Fruit fly (Drosophila melanogaster) whole organism, embryonic: ENCODE data around the gene CG10116.

Experiments used
- Adf1 ChIP-seq: fragments of 200-800 bp; sonication (Bioruptor generic); IDR thresholded peaks from 2 replicates; pipeline ENCODE4 v1.3.6; 2022; ENCODE audit warnings: missing biosample characterization, missing genetic modification characterization
- Bdp1 ChIP-seq: fragments of 200-800 bp; sonication (Bioruptor generic); optimal IDR thresholded peaks from 3 replicates; lab custom pipeline; 2016; ENCODE audit warnings: missing biosample characterization, missing genetic modification characterization
- Blimp-1 ChIP-seq: fragments of 200-800 bp; sonication (Bioruptor generic); optimal IDR thresholded peaks from 3 replicates; lab custom pipeline; 2018; ENCODE audit warnings: missing biosample characterization, missing genetic modification characterization, mild to moderate bottlenecking, moderate library complexity, missing genetic modification reagents
- C15 ChIP-seq: fragments of 200-800 bp; sonication (Bioruptor generic); IDR thresholded peaks from 3 replicates; pipeline ENCODE4 v1.3.6; 2022; ENCODE audit warnings: missing biosample characterization, missing genetic modification characterization
- CG10979 ChIP-seq: fragments of 200-800 bp; sonication (Bioruptor generic); optimal IDR thresholded peaks from 2 replicates; lab custom pipeline; 2018; ENCODE audit warnings: missing biosample characterization, mild to moderate bottlenecking, missing genetic modification characterization, moderate library complexity
- CG12769 ChIP-seq: fragments of 200-800 bp; sonication (Bioruptor generic); optimal IDR thresholded peaks from 2 replicates; lab custom pipeline; 2019; ENCODE audit warnings: missing biosample characterization, mild to moderate bottlenecking, missing genetic modification characterization, moderate library complexity
- CG13424 ChIP-seq: fragments of 200-800 bp; sonication (Bioruptor generic); optimal IDR thresholded peaks from 2 replicates; lab custom pipeline; 2019; ENCODE audit warnings: missing biosample characterization, mild to moderate bottlenecking, missing genetic modification characterization, moderate library complexity
- CG14965 ChIP-seq: fragments of 200-800 bp; sonication (Bioruptor generic); optimal IDR thresholded peaks from 2 replicates; lab custom pipeline; 2016; ENCODE audit warnings: missing biosample characterization, missing genetic modification characterization, borderline replicate concordance
- CG15073 ChIP-seq: fragments of 200-800 bp; sonication (Bioruptor generic); optimal IDR thresholded peaks from 2 replicates; lab custom pipeline; 2016; ENCODE audit warnings: missing biosample characterization, missing genetic modification characterization
- CG17385 ChIP-seq: fragments of 200-800 bp; sonication (Bioruptor generic); optimal IDR thresholded peaks from 3 replicates; lab custom pipeline; 2018; ENCODE audit warnings: missing biosample characterization, mild to moderate bottlenecking, missing genetic modification characterization
- CG17612 ChIP-seq: fragments of 200-800 bp; sonication (Bioruptor generic); IDR thresholded peaks from 2 replicates; pipeline ENCODE4 v1.3.6; 2022; ENCODE audit warnings: missing biosample characterization, missing genetic modification characterization
- CG17802 ChIP-seq: fragments of 200-800 bp; sonication (Bioruptor generic); optimal IDR thresholded peaks from 2 replicates; lab custom pipeline; 2018; ENCODE audit warnings: missing biosample characterization, mild to moderate bottlenecking, missing genetic modification characterization, moderate library complexity
- CG18476 ChIP-seq: fragments of 200-800 bp; sonication (Bioruptor generic); optimal IDR thresholded peaks from 2 replicates; lab custom pipeline; 2016; ENCODE audit warnings: missing biosample characterization, mild to moderate bottlenecking, missing genetic modification characterization
- CG2678 ChIP-seq: fragments of 200-800 bp; sonication (Bioruptor generic); optimal IDR thresholded peaks from 3 replicates; lab custom pipeline; 2019; ENCODE audit warnings: missing biosample characterization, mild to moderate bottlenecking, missing genetic modification characterization, moderate library complexity
- CG42726 ChIP-seq: fragments of 200-800 bp; sonication (Bioruptor generic); IDR thresholded peaks from 2 replicates; pipeline ENCODE4 v1.3.6; 2022; ENCODE audit warnings: missing biosample characterization, missing genetic modification characterization; ENCODE audit not compliant: partially characterized antibody
- CG4820 ChIP-seq: fragments of 200-800 bp; sonication (Bioruptor generic); optimal IDR thresholded peaks from 3 replicates; lab custom pipeline; 2016; ENCODE audit warnings: missing biosample characterization, missing genetic modification characterization
- CG4854 ChIP-seq: fragments of 200-800 bp; sonication (Bioruptor generic); optimal IDR thresholded peaks from 2 replicates; lab custom pipeline; 2016; ENCODE audit warnings: missing biosample characterization, missing genetic modification characterization, inconsistent platforms
- CG6272 ChIP-seq: fragments of 200-800 bp; sonication (Bioruptor generic); IDR thresholded peaks from 2 replicates; pipeline ENCODE4 v1.3.6; 2022; ENCODE audit warnings: missing biosample characterization, missing genetic modification characterization
- CG6791 ChIP-seq: fragments of 200-800 bp; sonication (Bioruptor generic); IDR thresholded peaks from 3 replicates; pipeline ENCODE4 v1.3.6; 2022; ENCODE audit warnings: missing biosample characterization, missing genetic modification characterization; ENCODE audit not compliant: partially characterized antibody
- CG7556 ChIP-seq: fragments of 200-800 bp; sonication (Bioruptor generic); optimal IDR thresholded peaks from 2 replicates; lab custom pipeline; 2017; ENCODE audit warnings: missing biosample characterization, mild to moderate bottlenecking, missing genetic modification characterization
- CG8478 ChIP-seq: fragments of >200 bp; optimal IDR thresholded peaks from 2 replicates; lab custom pipeline; 2018
- CG9437 ChIP-seq: fragments of 200-800 bp; sonication (Bioruptor generic); optimal IDR thresholded peaks from 2 replicates; lab custom pipeline; 2018; ENCODE audit warnings: missing biosample characterization, mild to moderate bottlenecking, missing genetic modification characterization
- CG9609 ChIP-seq: fragments of 200-800 bp; sonication (Bioruptor generic); optimal IDR thresholded peaks from 3 replicates; lab custom pipeline; 2016; ENCODE audit warnings: missing biosample characterization, missing genetic modification characterization
- CoRest ChIP-seq: fragments of 200-800 bp; sonication (Bioruptor generic); optimal IDR thresholded peaks from 3 replicates; lab custom pipeline; 2018; ENCODE audit warnings: missing biosample characterization, mild to moderate bottlenecking, missing genetic modification characterization, moderate library complexity
- CrebB ChIP-seq: fragments of 200-800 bp; sonication (Bioruptor generic); optimal IDR thresholded peaks from 3 replicates; lab custom pipeline; 2018; ENCODE audit warnings: missing biosample characterization, mild to moderate bottlenecking, missing genetic modification characterization
- Deaf1 ChIP-seq: fragments of 200-800 bp; optimal IDR thresholded peaks from 3 replicates; lab custom pipeline; 2019; ENCODE audit warnings: missing biosample characterization, mild to moderate bottlenecking, missing genetic modification characterization, moderate library complexity
- Elba2 ChIP-seq: fragments of 200-800 bp; sonication (Bioruptor generic); optimal IDR thresholded peaks from 3 replicates; lab custom pipeline; 2016; ENCODE audit warnings: missing biosample characterization, missing genetic modification characterization
- Ets97D ChIP-seq: fragments of 200-800 bp; sonication (Bioruptor generic); optimal IDR thresholded peaks from 3 replicates; lab custom pipeline; 2016; ENCODE audit warnings: missing biosample characterization, missing genetic modification characterization
- Fer3 ChIP-seq: fragments of 200-800 bp; sonication (Bioruptor generic); optimal IDR thresholded peaks from 2 replicates; lab custom pipeline; 2018; ENCODE audit warnings: missing biosample characterization, mild to moderate bottlenecking, missing genetic modification characterization, moderate library complexity
- Hand ChIP-seq: fragments of 200-800 bp; sonication (Bioruptor generic); optimal IDR thresholded peaks from 2 replicates; lab custom pipeline; 2017; ENCODE audit warnings: mild to moderate bottlenecking, missing biosample characterization, missing genetic modification reagents, missing genetic modification characterization
- MESR4 ChIP-seq: fragments of 200-800 bp; sonication (Bioruptor generic); optimal IDR thresholded peaks from 2 replicates; lab custom pipeline; 2018; ENCODE audit warnings: missing biosample characterization, mild to moderate bottlenecking, missing genetic modification characterization, moderate library complexity
- Myb ChIP-seq: fragments of 200-800 bp; sonication (Bioruptor generic); optimal IDR thresholded peaks from 2 replicates; lab custom pipeline; 2016; ENCODE audit warnings: missing biosample characterization, missing genetic modification characterization
- PHDP ChIP-seq: fragments of 200-800 bp; sonication (Bioruptor generic); optimal IDR thresholded peaks from 3 replicates; lab custom pipeline; 2018; ENCODE audit warnings: missing biosample characterization, mild to moderate bottlenecking, missing genetic modification characterization, moderate library complexity
- Tbp ChIP-seq: fragments of >200 bp; optimal IDR thresholded peaks from 2 replicates; lab custom pipeline; 2018; ENCODE audit warnings: missing biosample characterization, missing genetic modification characterization
- ato ChIP-seq: fragments of 200-800 bp; sonication (Bioruptor generic); IDR thresholded peaks from 2 replicates; pipeline ENCODE4 v1.3.6; 2022; ENCODE audit warnings: missing biosample characterization, missing genetic modification characterization; ENCODE audit not compliant: partially characterized antibody
- bab2 ChIP-seq: fragments of 200-800 bp; sonication (Bioruptor generic); optimal IDR thresholded peaks from 2 replicates; lab custom pipeline; 2016; ENCODE audit warnings: missing biosample characterization, missing genetic modification characterization
- caup ChIP-seq: fragments of 200-800 bp; sonication (Bioruptor generic); optimal IDR thresholded peaks from 3 replicates; lab custom pipeline; 2017; ENCODE audit warnings: missing biosample characterization, mild to moderate bottlenecking, missing genetic modification characterization, moderate library complexity; ENCODE audit not compliant: severe bottlenecking
- chif ChIP-seq, 2 experiments: fragments of 200-800 bp; sonication (Bioruptor generic); optimal IDR thresholded peaks; 3 replicates each; lab custom pipeline; 2016; ENCODE audit warnings: missing biosample characterization in 2 of 2, missing genetic modification characterization in 2 of 2
- chinmo ChIP-seq: fragments of 200-800 bp; sonication (Bioruptor generic); IDR thresholded peaks from 4 replicates; pipeline ENCODE4 v1.3.6; 2022; ENCODE audit warnings: missing biosample characterization, missing genetic modification characterization; ENCODE audit not compliant: partially characterized antibody
- ems ChIP-seq: fragments of 200-800 bp; sonication (Bioruptor generic); optimal IDR thresholded peaks from 3 replicates; lab custom pipeline; 2016; ENCODE audit warnings: missing biosample characterization, missing genetic modification characterization
- hbn ChIP-seq: fragments of 200-800 bp; sonication (Bioruptor generic); IDR thresholded peaks from 2 replicates; pipeline ENCODE4 v1.3.6; 2022; ENCODE audit warnings: missing biosample characterization, missing genetic modification characterization; ENCODE audit not compliant: partially characterized antibody
- ind ChIP-seq: fragments of 200-800 bp; sonication (Bioruptor generic); optimal IDR thresholded peaks from 3 replicates; lab custom pipeline; 2016; ENCODE audit warnings: missing biosample characterization, missing genetic modification characterization
- jigr1 ChIP-seq: fragments of 200-800 bp; sonication (Bioruptor generic); IDR thresholded peaks from 3 replicates; pipeline ENCODE4 v1.3.6; 2022; ENCODE audit warnings: missing biosample characterization, missing genetic modification characterization
- ro ChIP-seq: fragments of 200-800 bp; sonication (Bioruptor generic); IDR thresholded peaks from 2 replicates; pipeline ENCODE4 v1.3.6; 2022; ENCODE audit warnings: missing biosample characterization, missing genetic modification characterization
- schlank ChIP-seq: fragments of 200-800 bp; sonication (Bioruptor generic); optimal IDR thresholded peaks from 2 replicates; lab custom pipeline; 2018; ENCODE audit warnings: missing biosample characterization, mild to moderate bottlenecking, missing genetic modification characterization
- scrt ChIP-seq: fragments of 200-800 bp; sonication (Bioruptor generic); optimal IDR thresholded peaks from 2 replicates; lab custom pipeline; 2018; ENCODE audit warnings: missing biosample characterization, mild to moderate bottlenecking, missing genetic modification characterization, moderate library complexity
- sob ChIP-seq: fragments of 200-800 bp; sonication (Bioruptor generic); IDR thresholded peaks from 2 replicates; pipeline ENCODE4 v1.3.6; 2022; ENCODE audit warnings: missing biosample characterization, missing genetic modification characterization
- wek ChIP-seq: fragments of 200-800 bp; sonication (Bioruptor generic); optimal IDR thresholded peaks from 3 replicates; lab custom pipeline; 2018; ENCODE audit warnings: missing biosample characterization, mild to moderate bottlenecking, missing genetic modification characterization, moderate library complexity

The CG10116 gene

DNA sequence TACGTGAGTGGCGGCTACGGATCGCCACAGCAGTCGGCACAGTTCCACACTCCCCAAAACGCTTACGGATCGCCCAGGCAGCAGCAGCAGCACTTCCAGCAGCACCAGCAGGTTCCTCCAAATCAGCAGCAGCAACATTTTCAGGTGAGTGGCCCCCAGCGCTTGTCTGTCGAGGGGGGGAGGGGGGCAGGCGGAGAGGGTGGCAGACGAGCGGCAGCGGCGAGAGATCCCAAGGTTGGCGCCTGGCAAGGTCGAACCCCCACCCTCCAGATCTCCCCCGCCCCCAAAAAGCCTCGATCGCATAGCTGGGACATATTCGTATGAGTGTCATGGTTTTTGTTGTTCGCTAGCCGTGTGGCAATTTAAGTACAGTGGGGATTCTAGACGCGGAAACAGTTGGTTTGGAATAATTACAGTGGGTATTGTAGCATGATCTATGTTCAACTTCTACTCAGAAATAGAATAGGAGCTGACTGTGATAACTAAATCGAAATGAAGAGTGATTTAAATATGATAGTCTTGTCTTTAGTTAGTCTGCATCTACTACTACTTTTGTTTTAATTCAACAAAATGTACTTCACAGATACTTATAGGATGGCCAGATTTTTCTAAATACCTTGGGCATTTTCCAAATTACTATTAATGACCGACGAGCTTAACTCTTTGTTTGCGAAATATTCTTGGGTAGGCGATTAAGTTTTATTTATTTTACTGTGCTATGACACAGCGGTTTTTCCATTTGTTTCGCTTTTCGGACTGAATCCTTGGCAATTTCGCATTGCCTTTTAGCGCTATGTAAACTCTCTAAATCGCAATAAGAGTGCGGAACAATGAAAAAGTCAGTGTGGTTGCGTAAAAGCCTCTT is 21.5 kb upstream of the CG10116 start (continued):
- TF ChIP-seq caup (GFP tag; lab: Kevin White, UChicago) (peak; percentile 20), CG17802 (tag; lab: Kevin White, UChicago) (no peak), jigr1 (GFP tag; lab: Robert Waterston, UW) (no peak), bab2 (GFP tag; lab: Kevin White, UChicago) (no peak), Fer3 (tag; lab: Kevin White, UChicago) (peak; percentile 51), CG42726 (GFP tag; lab: Robert Waterston, UW) (no peak), CG6272 (GFP tag; lab: Robert Waterston, UW) (no peak), CG17612 (GFP tag; lab: Robert Waterston, UW) (no peak), ro (GFP tag; lab: Robert Waterston, UW) (no peak), wek (GFP tag; lab: Kevin White, UChicago) (no peak), scrt (GFP tag; lab: Kevin White, UChicago) (no peak), CG15073 (no peak), Blimp-1 (GFP tag; lab: Kevin White, UChicago) (no peak), CG8478 (lab: Kevin White, UChicago) (no peak), chinmo (GFP tag; lab: Robert Waterston, UW) (0 out of 4 replicates have a peak, but pooled peaks have one; percentile 46), sob (GFP tag; lab: Robert Waterston, UW) (no peak), CG7556 (GFP tag; lab: Kevin White, UChicago) (peak; percentile 20), CG17385 (peak; percentile 10), CG10979 (tag; lab: Kevin White, UChicago) (no peak), CG14965 (no peak), CG13424 (peak; percentile 24), CG2678 (tag; lab: Kevin White, UChicago) (peak; percentile 49), schlank (tag; lab: Kevin White, UChicago) (no peak), MESR4 (GFP tag; lab: Kevin White, UChicago) (no peak), hbn (GFP tag; lab: Robert Waterston, UW) (no peak), CG4820 (GFP tag; lab: Kevin White, UChicago) (no peak), C15 (GFP tag; lab: Robert Waterston, UW) (no peak), Tbp (GFP tag; lab: Kevin White, UChicago) (no peak), ems (GFP tag; lab: Kevin White, UChicago) (no peak), chif (GFP tag; optimal IDR thresholded peaks at IDR 0.05; lab: Kevin White, UChicago) (no peak), CG12769 (tag; lab: Kevin White, UChicago) (peak; percentile 84), PHDP (peak; percentile 7), ato (no peak), CG4854 (GFP tag; lab: Kevin White, UChicago) (no peak), Deaf1 (tag; lab: Kevin White, UChicago) (no peak), Ets97D (no peak), CG9609 (GFP tag; lab: Kevin White, UChicago) (no peak), CG9437 (GFP tag; lab: Kevin White, UChicago) (no peak), Elba2 (GFP tag; lab: Kevin White, UChicago) (no peak), Adf1 (GFP tag; lab: Robert Waterston, UW) (peak; percentile 16; the same call in 1 of the 2 replicates), CoRest (tag; lab: Kevin White, UChicago) (peak; percentile 48), CG6791 (GFP tag; lab: Robert Waterston, UW) (no peak), Myb (no peak), Hand (GFP tag; lab: Kevin White, UChicago) (no peak), ind (GFP tag; lab: Kevin White, UChicago) (peak; percentile 34), CrebB (tag; lab: Kevin White, UChicago) (no peak), CG18476 (GFP tag; lab: Kevin White, UChicago) (no peak), Bdp1 (GFP tag; lab: Kevin White, UChicago) (no peak)
